Fruit fly (Drosophila melanogaster): ENCODE results near the gene CG9147.

CG9147 gene

dm6 chr2L:6082936-6083627 is 17.3 kb downstream of the CG9147 start:
- TF ChIP-seq CG8478 (optimal IDR thresholded peaks at IDR 0.05) (no peak), Dll (optimal IDR thresholded peaks at IDR 0.05) (no peak), pan (optimal IDR thresholded peaks at IDR 0.05) (no peak), EcR (GFP tag; optimal IDR thresholded peaks at IDR 0.05) (no peak), psq (optimal IDR thresholded peaks at IDR 0.05) (no peak), usp (GFP tag; optimal IDR thresholded peaks at IDR 0.05) (no peak)

- TF ChIP-seq Dll (optimal IDR thresholded peaks at IDR 0.05) (no peak), pan (optimal IDR thresholded peaks at IDR 0.05) (no peak), CG8478 (optimal IDR thresholded peaks at IDR 0.05) (no peak), psq (optimal IDR thresholded peaks at IDR 0.05) (no peak)
Observed at dm6 chr2L:6084694-6085093, 18.9 kb downstream of the CG9147 start.

dm6 chr2L:6085733-6086317 is 20.0 kb downstream of the CG9147 start:
- TF ChIP-seq Dll (optimal IDR thresholded peaks at IDR 0.05) (no peak), pan (optimal IDR thresholded peaks at IDR 0.05) (no peak), CG8478 (optimal IDR thresholded peaks at IDR 0.05) (no peak), usp (GFP tag; optimal IDR thresholded peaks at IDR 0.05) (no peak), psq (optimal IDR thresholded peaks at IDR 0.05) (no peak), EcR (GFP tag; optimal IDR thresholded peaks at IDR 0.05) (no peak)

- no peak for TF ChIP-seq EcR (GFP tag; optimal IDR thresholded peaks at IDR 0.05)
- no peak for TF ChIP-seq pan (optimal IDR thresholded peaks at IDR 0.05)
- TF ChIP-seq Dll (optimal IDR thresholded peaks at IDR 0.05) = no peak
- TF ChIP-seq CG8478 (optimal IDR thresholded peaks at IDR 0.05) = no peak
- TF ChIP-seq psq (optimal IDR thresholded peaks at IDR 0.05) = no peak
- no peak for TF ChIP-seq usp (GFP tag; optimal IDR thresholded peaks at IDR 0.05)
Observed at dm6 chr2L:6086771-6087170, 21.0 kb downstream of the CG9147 start.

- no peak for TF ChIP-seq Dll (optimal IDR thresholded peaks at IDR 0.05)
- peak in 1 of 2 experiments; percentile 55 for TF ChIP-seq EcR (GFP tag; optimal IDR thresholded peaks at IDR 0.05)
- no peak for TF ChIP-seq CG8478 (optimal IDR thresholded peaks at IDR 0.05)
Observed at dm6 chr2L:6087685-6088084, 21.9 kb downstream of the CG9147 start.

- TF ChIP-seq EcR (GFP tag; optimal IDR thresholded peaks at IDR 0.05) (peak; percentile 92 to 97), Dll (optimal IDR thresholded peaks at IDR 0.05) (peak; percentile 90), CG8478 (optimal IDR thresholded peaks at IDR 0.05) (no peak)
Observed at dm6 chr2L:6088371-6089365, 22.9 kb downstream of the CG9147 start.

- TF ChIP-seq usp (GFP tag; optimal IDR thresholded peaks at IDR 0.05) = no peak
- no peak for TF ChIP-seq Dll (optimal IDR thresholded peaks at IDR 0.05)
- no peak for TF ChIP-seq psq (optimal IDR thresholded peaks at IDR 0.05)
- TF ChIP-seq CG8478 (optimal IDR thresholded peaks at IDR 0.05) = no peak
- no peak for TF ChIP-seq EcR (GFP tag; optimal IDR thresholded peaks at IDR 0.05)
- TF ChIP-seq pan (optimal IDR thresholded peaks at IDR 0.05) = no peak
Observed at dm6 chr2L:6089604-6090198, 23.9 kb downstream of the CG9147 start.

dm6 chr2L:6090365-6090764 is 24.6 kb downstream of the CG9147 start:
- TF ChIP-seq pan (optimal IDR thresholded peaks at IDR 0.05) (no peak), usp (GFP tag; optimal IDR thresholded peaks at IDR 0.05) (no peak), EcR (GFP tag; optimal IDR thresholded peaks at IDR 0.05) (no peak), Dll (optimal IDR thresholded peaks at IDR 0.05) (no peak), psq (optimal IDR thresholded peaks at IDR 0.05) (no peak), CG8478 (optimal IDR thresholded peaks at IDR 0.05) (no peak)

dm6 chr2L:6090786-6091716 is 25.3 kb downstream of the CG9147 start, which contains the start of gene CG45075:
Gene CG45075, plus strand, starts transcription at chr2L:6091412.
- TF ChIP-seq usp (GFP tag; optimal IDR thresholded peaks at IDR 0.05) = no peak
- TF ChIP-seq Dll (optimal IDR thresholded peaks at IDR 0.05) = no peak
- TF ChIP-seq pan (optimal IDR thresholded peaks at IDR 0.05) = no peak
- TF ChIP-seq CG8478 (optimal IDR thresholded peaks at IDR 0.05) = no peak
- TF ChIP-seq psq (optimal IDR thresholded peaks at IDR 0.05) = no peak
- TF ChIP-seq EcR (GFP tag; optimal IDR thresholded peaks at IDR 0.05) = no peak

- TF ChIP-seq CG8478 (optimal IDR thresholded peaks at IDR 0.05) = no peak
- no peak for TF ChIP-seq Dll (optimal IDR thresholded peaks at IDR 0.05)
- no peak for TF ChIP-seq pan (optimal IDR thresholded peaks at IDR 0.05)
- TF ChIP-seq usp (GFP tag; optimal IDR thresholded peaks at IDR 0.05) = no peak
- TF ChIP-seq psq (optimal IDR thresholded peaks at IDR 0.05) = no peak
- TF ChIP-seq EcR (GFP tag; optimal IDR thresholded peaks at IDR 0.05) = no peak
Observed at dm6 chr2L:6092300-6092699, 26.5 kb downstream of the CG9147 start.

Measured in whole organism.